Fruit fly (Drosophila melanogaster) whole organism, wandering third instar larva: Measurements from ENCODE around the gene Samuel.

Experiments
- Abd-B ChIP-seq: fragments of >200 bp; optimal IDR thresholded peaks from 2 replicates; lab custom pipeline; 2017; ENCODE audit warnings: missing biosample characterization, missing genetic modification characterization
- CG32264 ChIP-seq: fragments of 200-800 bp; sonication (Bioruptor generic); optimal IDR thresholded peaks from 2 replicates; lab custom pipeline; 2016; ENCODE audit warnings: missing biosample characterization, missing genetic modification characterization
- CrebA ChIP-seq: fragments of 200-800 bp; sonication (Bioruptor generic); optimal IDR thresholded peaks from 2 replicates; lab custom pipeline; 2016; ENCODE audit warnings: missing biosample characterization, mild to moderate bottlenecking, missing genetic modification characterization, borderline replicate concordance
- Dfd ChIP-seq: fragments of >200 bp; optimal IDR thresholded peaks from 2 replicates; lab custom pipeline; 2017; ENCODE audit warnings: missing biosample characterization, missing genetic modification characterization
- Dif ChIP-seq: fragments of 200-275, 200-300 bp; sonication (Bioruptor generic); optimal IDR thresholded peaks from 2 replicates; lab custom pipeline; 2018; ENCODE audit warnings: missing biosample characterization, missing genetic modification characterization; ENCODE audit not compliant: partially characterized antibody
- GATAd ChIP-seq: sonication (Bioruptor generic); optimal IDR thresholded peaks from 2 replicates; lab custom pipeline; 2016; ENCODE audit warnings: missing biosample characterization, missing genetic modification characterization
- HLH106 ChIP-seq: fragments of 200-800 bp; optimal IDR thresholded peaks from 3 replicates; lab custom pipeline; 2019; ENCODE audit warnings: missing biosample characterization, mild to moderate bottlenecking, missing genetic modification characterization, moderate library complexity
- Hnf4 ChIP-seq: fragments of 200-800 bp; sonication (Bioruptor generic); optimal IDR thresholded peaks from 2 replicates; lab custom pipeline; 2016; ENCODE audit warnings: missing biosample characterization, mild to moderate bottlenecking, missing genetic modification characterization
- Hr78 ChIP-seq: fragments of >200 bp; optimal IDR thresholded peaks from 2 replicates; lab custom pipeline; 2017; ENCODE audit warnings: missing biosample characterization, missing genetic modification characterization
- Hr83 ChIP-seq: fragments of 200-300 bp; sonication (Bioruptor generic); optimal IDR thresholded peaks from 2 replicates; lab custom pipeline; 2016; ENCODE audit warnings: missing biosample characterization, mild to moderate bottlenecking, missing genetic modification characterization, moderate library complexity; ENCODE audit not compliant: poor library complexity, severe bottlenecking
- Jra ChIP-seq: sonication (Bioruptor generic); optimal IDR thresholded peaks from 2 replicates; lab custom pipeline; 2016; ENCODE audit warnings: missing biosample characterization, missing genetic modification characterization
- Mio ChIP-seq: sonication (Bioruptor generic); optimal IDR thresholded peaks from 2 replicates; lab custom pipeline; 2016; ENCODE audit warnings: missing biosample characterization, missing genetic modification characterization
- Myc ChIP-seq: fragments of >200 bp; optimal IDR thresholded peaks from 2 replicates; lab custom pipeline; 2017
- N ChIP-seq: fragments of >200 bp; optimal IDR thresholded peaks from 2 replicates; lab custom pipeline; 2018; ENCODE audit warnings: missing biosample characterization, missing external identifiers, missing genetic modification characterization
- Rel ChIP-seq, 2 experiments: fragments of 200-800 bp; sonication (Bioruptor generic) in 1 of 2; optimal IDR thresholded peaks; 2 replicates in 1 of 2; 3 replicates in 1 of 2; lab custom pipeline; 2016 to 2019; ENCODE audit warnings: mild to moderate bottlenecking in 2 of 2, missing biosample characterization in 2 of 2, missing genetic modification characterization in 2 of 2, moderate library complexity in 1 of 2
- Sp1 ChIP-seq: fragments of 200-800 bp; sonication (Bioruptor generic); optimal IDR thresholded peaks from 3 replicates; lab custom pipeline; 2019; ENCODE audit warnings: missing biosample characterization, mild to moderate bottlenecking, missing genetic modification characterization, moderate library complexity
- br ChIP-seq: fragments of 200-800 bp; sonication (Bioruptor generic); optimal IDR thresholded peaks from 2 replicates; lab custom pipeline; 2016; ENCODE audit warnings: missing biosample characterization, missing genetic modification characterization
- brk ChIP-seq: fragments of 200-800 bp; sonication (Bioruptor generic); optimal IDR thresholded peaks from 2 replicates; lab custom pipeline; 2016; ENCODE audit warnings: missing biosample characterization, mild to moderate bottlenecking, missing genetic modification characterization
- dl ChIP-seq, 2 experiments: fragments of 175-275, 200-275 bp in 1 of 2; fragments of 200-275 bp in 1 of 2; sonication (Bioruptor generic); optimal IDR thresholded peaks; lab custom pipeline; 2018; ENCODE audit warnings: mild to moderate bottlenecking in 2 of 2, missing biosample characterization in 2 of 2, missing genetic modification characterization in 2 of 2, moderate library complexity in 2 of 2; ENCODE audit not compliant: partially characterized antibody in 2 of 2, insufficient read depth in 1 of 2
- dmrt93B ChIP-seq: fragments of 200-800 bp; sonication (Bioruptor generic); optimal IDR thresholded peaks from 2 replicates; lab custom pipeline; 2018; ENCODE audit warnings: missing biosample characterization, mild to moderate bottlenecking, missing genetic modification characterization
- dsf ChIP-seq: sonication (Bioruptor generic); optimal IDR thresholded peaks from 2 replicates; lab custom pipeline; 2016; ENCODE audit warnings: missing biosample characterization, missing genetic modification characterization, borderline replicate concordance
- ey ChIP-seq: fragments of 200-800 bp; sonication (Bioruptor generic); optimal IDR thresholded peaks from 2 replicates; lab custom pipeline; 2016; ENCODE audit warnings: missing biosample characterization, missing genetic modification characterization
- foxo ChIP-seq, 2 experiments: fragments of 200-800 bp; sonication (Bioruptor generic); optimal IDR thresholded peaks; 2 replicates in 1 of 2; 3 replicates in 1 of 2; lab custom pipeline; 2016 to 2017; ENCODE audit warnings: missing biosample characterization in 2 of 2, missing genetic modification characterization in 2 of 2
- fru ChIP-seq: fragments of 200-800 bp; sonication (Bioruptor generic); optimal IDR thresholded peaks from 3 replicates; lab custom pipeline; 2016; ENCODE audit warnings: missing biosample characterization, mild to moderate bottlenecking, missing genetic modification characterization
- h ChIP-seq: fragments of 200-800 bp; sonication (Bioruptor generic); optimal IDR thresholded peaks from 3 replicates; lab custom pipeline; 2016; ENCODE audit warnings: missing biosample characterization, mild to moderate bottlenecking, missing genetic modification characterization
- jim ChIP-seq: fragments of 175-275, 200-325 bp; sonication (Bioruptor generic); optimal IDR thresholded peaks from 2 replicates; lab custom pipeline; 2016; ENCODE audit warnings: missing biosample characterization, mild to moderate bottlenecking, missing genetic modification characterization
- lola ChIP-seq: fragments of >200 bp; optimal IDR thresholded peaks from 2 replicates; lab custom pipeline; 2017; ENCODE audit warnings: missing biosample characterization, missing genetic modification characterization
- psq ChIP-seq: fragments of 200-800 bp; sonication (Bioruptor generic); optimal IDR thresholded peaks from 3 replicates; lab custom pipeline; 2017; ENCODE audit warnings: missing biosample characterization, mild to moderate bottlenecking, missing genetic modification characterization, moderate library complexity
- rgr ChIP-seq: fragments of 200-800 bp; sonication (Bioruptor generic); optimal IDR thresholded peaks from 3 replicates; lab custom pipeline; 2016; ENCODE audit warnings: missing biosample characterization, mild to moderate bottlenecking, missing genetic modification characterization
- sv ChIP-seq: fragments of 200-800 bp; sonication (Bioruptor generic); optimal IDR thresholded peaks from 3 replicates; lab custom pipeline; 2016; ENCODE audit warnings: missing biosample characterization, missing genetic modification characterization
- tai ChIP-seq: sonication (Bioruptor generic); optimal IDR thresholded peaks from 2 replicates; lab custom pipeline; 2016; ENCODE audit warnings: missing biosample characterization, missing genetic modification characterization
- usp ChIP-seq: fragments of >200 bp; optimal IDR thresholded peaks from 2 replicates; lab custom pipeline; 2017; ENCODE audit warnings: missing biosample characterization, missing genetic modification characterization
- woc ChIP-seq: sonication (Bioruptor generic); optimal IDR thresholded peaks from 2 replicates; lab custom pipeline; 2016; ENCODE audit warnings: missing biosample characterization, mild to moderate bottlenecking, missing genetic modification characterization

Gene Samuel

dm6 chr2L:11037583-11038517, 28.9 kb downstream of the Samuel start:
- TF ChIP-seq CrebA (no peak), Hnf4 (no peak), HLH106 (no peak), Jra (GFP tag; lab: Kevin White, UChicago) (no peak), tai (GFP tag; lab: Kevin White, UChicago) (peak; percentile 43), dmrt93B (GFP tag; lab: Kevin White, UChicago) (no peak), GATAd (GFP tag; lab: Kevin White, UChicago) (no peak), Rel (GFP tag; optimal IDR thresholded peaks at IDR 0.05; lab: Kevin White, UChicago) (no peak), Rel (tag; optimal IDR thresholded peaks at IDR 0.05; lab: Kevin White, UChicago) (no peak), CG32264 (GFP tag; lab: Kevin White, UChicago) (no peak), br (GFP tag; lab: Kevin White, UChicago) (peak; percentile 36), lola (GFP tag; lab: Kevin White, UChicago) (no peak), Myc (no peak), h (GFP tag; lab: Kevin White, UChicago) (no peak), fru (GFP tag; lab: Kevin White, UChicago) (peak; percentile 27), usp (GFP tag; lab: Kevin White, UChicago) (no peak), Dif (GFP tag; lab: Kevin White, UChicago) (no peak), dl (GFP tag; optimal IDR thresholded peaks at IDR 0.05; lab: Kevin White, UChicago; ENCODE audit: insufficient read depth in 1 of 2, partially characterized antibody in 2 of 2) (no peak), psq (GFP tag; lab: Kevin White, UChicago) (no peak), rgr (GFP tag; lab: Kevin White, UChicago) (peak; percentile 16), ey (GFP tag; lab: Kevin White, UChicago) (no peak), jim (no peak), foxo (GFP tag; optimal IDR thresholded peaks at IDR 0.05; lab: Kevin White, UChicago) (no peak), dsf (GFP tag; lab: Kevin White, UChicago) (no peak), Mio (GFP tag; lab: Kevin White, UChicago) (no peak), sv (peak; percentile 43), Sp1 (GFP tag; lab: Kevin White, UChicago) (no peak), N (GFP tag; lab: Kevin White, UChicago) (no peak), Abd-B (no peak), woc (GFP tag; lab: Kevin White, UChicago) (no peak), Hr78 (no peak)

- no peak for TF ChIP-seq Hr83
- TF ChIP-seq Dfd (GFP tag; lab: Kevin White, UChicago): no peak
- TF ChIP-seq CG32264 (GFP tag; lab: Kevin White, UChicago): no peak
- TF ChIP-seq Sp1 (GFP tag; lab: Kevin White, UChicago): no peak
- no peak for TF ChIP-seq Hnf4
- no peak for TF ChIP-seq dmrt93B (GFP tag; lab: Kevin White, UChicago)
- no peak for TF ChIP-seq dl (GFP tag; optimal IDR thresholded peaks at IDR 0.05; lab: Kevin White, UChicago; ENCODE audit: insufficient read depth in 1 of 2, partially characterized antibody in 2 of 2)
- no peak for TF ChIP-seq jim
- TF ChIP-seq brk (GFP tag; lab: Kevin White, UChicago): no peak
- no peak for TF ChIP-seq ey (GFP tag; lab: Kevin White, UChicago)
- TF ChIP-seq CrebA: no peak
- no peak for TF ChIP-seq GATAd (GFP tag; lab: Kevin White, UChicago)
- TF ChIP-seq Myc: no peak
- TF ChIP-seq rgr (GFP tag; lab: Kevin White, UChicago): no peak
- no peak for TF ChIP-seq dsf (GFP tag; lab: Kevin White, UChicago)
- TF ChIP-seq sv: no peak
- no peak for TF ChIP-seq psq (GFP tag; lab: Kevin White, UChicago)
Observed at dm6 chr2L:11034495-11034894, 32.3 kb downstream of the Samuel start, which contains the start of gene CG18666. TSS of gene CG18666 (plus strand) at chr2L:11034795.
